Worm (Caenorhabditis elegans) whole organism, midembryonic: Measurements from ENCODE around the gene C44C10.11.

ENCODE experiments used
- T22C8.4 ChIP-seq: fragments of 200-800 bp; sonication (Bioruptor generic); IDR thresholded peaks from 2 replicates; pipeline ENCODE4 v1.3.6; 2022; ENCODE audit warnings: missing genetic modification characterization, missing compliant biosample characterization
- cog-1 ChIP-seq: sonication (generic microtip); optimal IDR thresholded peaks from 2 replicates; lab custom pipeline; 2016; ENCODE audit warnings: missing genetic modification characterization, missing compliant biosample characterization
- flt-1 ChIP-seq: fragments of 200-800 bp; sonication (Bioruptor generic); IDR thresholded peaks from 2 replicates; pipeline ENCODE4 v1.3.6; 2022; ENCODE audit warnings: missing genetic modification characterization, missing compliant biosample characterization
- klf-2 ChIP-seq: fragments of 200-800 bp; sonication (Bioruptor generic); conservative IDR thresholded peaks from 2 replicates; pipeline ENCODE4 v1.3.6; 2022; ENCODE audit warnings: missing genetic modification reagents, missing genetic modification characterization, missing compliant biosample characterization
- med-1 ChIP-seq: sonication (generic microtip); optimal IDR thresholded peaks from 2 replicates; lab custom pipeline; 2017; ENCODE audit warnings: missing genetic modification characterization, mild to moderate bottlenecking, missing compliant biosample characterization, antibody characterized with exemption, missing genetic modification reagents; ENCODE audit not compliant: insufficient read depth
- ref-1 ChIP-seq: fragments of 200-800 bp; sonication (Bioruptor generic); conservative IDR thresholded peaks from 2 replicates; pipeline ENCODE4 v1.3.6; 2022; ENCODE audit warnings: missing genetic modification reagents, missing genetic modification characterization, missing compliant biosample characterization
- tab-1 ChIP-seq: fragments of 200-800 bp; sonication (Bioruptor generic); IDR thresholded peaks from 2 replicates; pipeline ENCODE4 v1.3.6; 2022; ENCODE audit warnings: missing genetic modification characterization, missing compliant biosample characterization
- ztf-23 ChIP-seq: fragments of 200-800 bp; sonication (Bioruptor generic); IDR thresholded peaks from 2 replicates; pipeline ENCODE4 v1.3.6; 2022; ENCODE audit warnings: missing genetic modification reagents, missing genetic modification characterization, missing compliant biosample characterization
- ztf-29 ChIP-seq: fragments of 200-800 bp; sonication (Bioruptor generic); IDR thresholded peaks from 2 replicates; pipeline ENCODE4 v1.3.6; 2022; ENCODE audit warnings: missing genetic modification reagents, missing genetic modification characterization, missing compliant biosample characterization

Gene C44C10.11

DNA sequence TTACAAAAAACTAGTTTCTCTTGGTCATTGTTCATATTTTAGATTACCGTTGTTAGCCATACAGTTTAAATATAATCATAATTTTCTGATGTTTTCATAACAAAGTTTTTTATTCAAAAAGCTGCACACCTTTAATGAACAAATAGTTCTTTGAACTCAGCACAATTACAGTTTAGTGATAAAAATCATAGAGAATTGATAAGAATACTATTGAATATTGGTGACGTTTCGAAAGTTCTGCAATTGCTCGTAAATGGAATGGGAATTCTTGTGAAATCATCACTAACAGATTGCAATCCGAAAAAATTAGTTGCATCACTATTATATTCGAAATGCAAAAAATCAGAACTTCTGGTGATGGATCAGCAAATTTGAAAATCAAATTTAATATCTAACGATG, 24.0 kb upstream of the C44C10.11 start:
- no peak for TF ChIP-seq cog-1 (tag; lab: Kevin White, UChicago)
- no peak for TF ChIP-seq ref-1 (GFP tag; lab: Robert Waterston, UW)
- TF ChIP-seq flt-1 (GFP tag; lab: Robert Waterston, UW): no peak
- TF ChIP-seq klf-2 (GFP tag; lab: Robert Waterston, UW): no peak
- no peak for TF ChIP-seq T22C8.4 (GFP tag; lab: Robert Waterston, UW)
- TF ChIP-seq med-1 (GFP tag; lab: Kevin White, UChicago): no peak
- no peak for TF ChIP-seq tab-1
- no peak for TF ChIP-seq ztf-23
- TF ChIP-seq ztf-29 (GFP tag; lab: Robert Waterston, UW): no peak

DNA sequence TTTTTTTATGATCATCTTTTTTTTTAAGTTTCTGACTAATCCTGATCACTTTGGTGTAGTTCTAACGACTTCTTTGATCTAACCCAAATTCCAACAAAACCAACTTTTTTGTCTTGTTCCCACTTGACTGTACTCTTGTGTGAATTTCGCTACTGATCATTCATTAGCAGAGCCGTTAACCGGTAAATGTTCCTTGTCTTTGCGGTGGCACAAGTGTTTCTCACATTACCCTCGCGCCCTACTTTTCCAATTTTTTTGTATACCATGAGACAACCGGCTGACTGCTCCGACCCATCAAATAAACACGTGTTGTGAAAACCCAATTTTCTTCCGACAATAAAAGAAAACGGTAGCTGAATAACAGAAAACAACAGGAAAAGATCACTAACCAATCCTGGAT, 22.6 kb upstream of the C44C10.11 start:
- TF ChIP-seq ztf-29 (GFP tag; lab: Robert Waterston, UW): no peak
- TF ChIP-seq ref-1 (GFP tag; lab: Robert Waterston, UW): no peak
- TF ChIP-seq cog-1 (tag; lab: Kevin White, UChicago): no peak
- TF ChIP-seq flt-1 (GFP tag; lab: Robert Waterston, UW): no peak
- TF ChIP-seq ztf-23: no peak
- TF ChIP-seq T22C8.4 (GFP tag; lab: Robert Waterston, UW): no peak
- no peak for TF ChIP-seq tab-1

ce11 chrX:11727761-11728160, 17.6 kb upstream of the C44C10.11 start, which contains the start of the genes gst-42 and D1053.2:
gst-42 (minus strand) TSS chrX:11727936.
D1053.2 (plus strand) TSS chrX:11728151.
- TF ChIP-seq klf-2 (GFP tag; lab: Robert Waterston, UW): no peak
- TF ChIP-seq T22C8.4 (GFP tag; lab: Robert Waterston, UW): no peak
- TF ChIP-seq tab-1: no peak
- no peak for TF ChIP-seq med-1 (GFP tag; lab: Kevin White, UChicago)
- no peak for TF ChIP-seq ztf-23
- TF ChIP-seq ref-1 (GFP tag; lab: Robert Waterston, UW): no peak
- TF ChIP-seq cog-1 (tag; lab: Kevin White, UChicago): no peak
- TF ChIP-seq flt-1 (GFP tag; lab: Robert Waterston, UW): no peak
- no peak for TF ChIP-seq ztf-29 (GFP tag; lab: Robert Waterston, UW)

ce11 chrX:11726450-11726849, 16.3 kb upstream of the C44C10.11 start:
- TF ChIP-seq T22C8.4 (GFP tag; lab: Robert Waterston, UW) (no peak), klf-2 (GFP tag; lab: Robert Waterston, UW) (no peak), flt-1 (GFP tag; lab: Robert Waterston, UW) (no peak), ztf-29 (GFP tag; lab: Robert Waterston, UW) (no peak), ztf-23 (no peak), ref-1 (GFP tag; lab: Robert Waterston, UW) (no peak), med-1 (GFP tag; lab: Kevin White, UChicago) (no peak), cog-1 (tag; lab: Kevin White, UChicago) (no peak), tab-1 (no peak)

- TF ChIP-seq T22C8.4 (GFP tag; lab: Robert Waterston, UW): no peak
- TF ChIP-seq med-1 (GFP tag; lab: Kevin White, UChicago): no peak
- no peak for TF ChIP-seq ztf-29 (GFP tag; lab: Robert Waterston, UW)
- TF ChIP-seq ztf-23: no peak
- TF ChIP-seq flt-1 (GFP tag; lab: Robert Waterston, UW): no peak
- TF ChIP-seq cog-1 (tag; lab: Kevin White, UChicago): no peak
- TF ChIP-seq klf-2 (GFP tag; lab: Robert Waterston, UW): no peak
- no peak for TF ChIP-seq ref-1 (GFP tag; lab: Robert Waterston, UW)
These were observed 15.5 kb upstream of the C44C10.11 start for ce11 chrX:11725646-11726045.

- TF ChIP-seq ref-1 (GFP tag; lab: Robert Waterston, UW) (no peak), cog-1 (tag; lab: Kevin White, UChicago) (no peak), klf-2 (GFP tag; lab: Robert Waterston, UW) (no peak), ztf-29 (GFP tag; lab: Robert Waterston, UW) (no peak), flt-1 (GFP tag; lab: Robert Waterston, UW) (no peak), T22C8.4 (GFP tag; lab: Robert Waterston, UW) (no peak)
These were observed 13.6 kb upstream of the C44C10.11 start, which contains the start of gene D1053.4 for ce11 chrX:11723781-11724201. D1053.4 (minus strand) TSS chrX:11723800.

DNA sequence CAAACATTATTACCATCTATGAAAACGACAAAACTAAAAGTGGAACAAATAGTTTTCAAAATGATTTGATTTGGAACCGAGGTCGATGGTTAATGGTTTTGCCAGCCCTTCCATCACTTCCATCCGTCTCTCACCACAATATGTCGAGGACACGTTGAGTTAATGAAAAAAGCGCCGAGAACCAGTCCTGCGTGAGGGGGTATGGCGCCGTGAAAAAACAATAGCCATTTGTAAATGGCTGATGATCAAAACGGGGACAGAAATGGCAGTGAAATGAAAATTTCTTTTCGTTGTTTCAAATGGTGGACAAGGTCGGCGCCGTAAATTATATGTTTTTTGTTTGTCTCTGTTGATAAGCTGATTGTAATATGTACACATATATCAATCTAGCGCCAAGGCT, 9.9 kb upstream of the C44C10.11 start:
- no peak for TF ChIP-seq tab-1
- no peak for TF ChIP-seq klf-2 (GFP tag; lab: Robert Waterston, UW)
- TF ChIP-seq flt-1 (GFP tag; lab: Robert Waterston, UW): no peak
- TF ChIP-seq cog-1 (tag; lab: Kevin White, UChicago): no peak
- TF ChIP-seq ref-1 (GFP tag; lab: Robert Waterston, UW): no peak
- no peak for TF ChIP-seq T22C8.4 (GFP tag; lab: Robert Waterston, UW)

DNA sequence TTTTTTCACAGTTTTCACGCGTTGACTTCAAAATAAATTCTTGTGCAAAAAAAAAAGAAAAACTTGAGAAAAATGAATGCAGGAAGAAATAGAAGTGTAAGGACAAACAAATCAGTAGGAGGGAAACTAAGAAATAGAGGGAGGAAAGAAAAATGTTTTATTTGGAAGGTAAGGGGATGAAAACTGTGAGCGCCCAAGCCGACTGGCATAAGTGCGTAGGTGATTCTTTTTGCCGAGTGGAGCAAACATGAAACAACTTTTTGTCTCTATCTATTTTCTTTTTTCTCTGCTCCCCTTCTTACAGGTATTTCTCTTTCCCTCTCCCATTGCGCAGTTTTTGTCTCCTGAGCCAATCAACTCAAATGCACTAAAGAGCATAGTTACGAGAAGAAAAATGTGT, 8.6 kb upstream of the C44C10.11 start:
- no peak for TF ChIP-seq klf-2 (GFP tag; lab: Robert Waterston, UW)
- no peak for TF ChIP-seq ztf-23
- TF ChIP-seq cog-1 (tag; lab: Kevin White, UChicago): no peak
- TF ChIP-seq T22C8.4 (GFP tag; lab: Robert Waterston, UW): no peak
- no peak for TF ChIP-seq flt-1 (GFP tag; lab: Robert Waterston, UW)
- TF ChIP-seq med-1 (GFP tag; lab: Kevin White, UChicago): no peak
- TF ChIP-seq ztf-29 (GFP tag; lab: Robert Waterston, UW): no peak
- no peak for TF ChIP-seq tab-1
- TF ChIP-seq ref-1 (GFP tag; lab: Robert Waterston, UW): no peak

DNA sequence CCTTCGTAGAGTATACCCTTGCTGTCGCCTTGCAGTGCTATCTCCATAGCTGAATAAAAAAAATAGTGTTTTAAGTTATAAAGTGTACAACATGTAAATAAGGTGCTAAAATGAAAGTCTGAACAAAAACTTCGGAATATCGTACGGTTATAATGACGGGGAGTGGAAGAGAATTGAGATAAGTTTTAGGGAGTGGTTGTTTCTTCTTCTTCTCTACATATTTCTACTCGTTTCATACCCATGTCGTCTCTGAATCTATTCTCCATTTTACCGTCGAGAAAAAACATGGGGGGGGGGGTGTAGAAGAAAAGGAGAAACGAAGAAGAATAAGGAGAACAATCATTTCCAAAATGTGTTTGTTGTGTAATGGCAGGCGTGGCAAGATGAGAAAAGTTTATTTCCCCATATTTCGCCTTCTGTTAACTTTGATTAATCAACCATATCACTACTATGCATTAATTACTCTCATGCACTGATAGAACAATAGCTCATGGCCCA, 6.4 kb upstream of the C44C10.11 start, which contains the start of gene C44C10.9:
Gene C44C10.9 (minus strand): TSS at position 51 of the 498 bp plus-strand sequence.
- no peak for TF ChIP-seq med-1 (GFP tag; lab: Kevin White, UChicago)
- no peak for TF ChIP-seq ref-1 (GFP tag; lab: Robert Waterston, UW)
- TF ChIP-seq ztf-23: no peak
- TF ChIP-seq cog-1 (tag; lab: Kevin White, UChicago): no peak
- no peak for TF ChIP-seq ztf-29 (GFP tag; lab: Robert Waterston, UW)
- no peak for TF ChIP-seq tab-1
- no peak for TF ChIP-seq T22C8.4 (GFP tag; lab: Robert Waterston, UW)
- no peak for TF ChIP-seq klf-2 (GFP tag; lab: Robert Waterston, UW)
